Fruit fly (Drosophila melanogaster) whole organism, wandering third instar larva: ENCODE results near the gene CG5246.

Experiments used
- Abd-B ChIP-seq: fragments of >200 bp; optimal IDR thresholded peaks from 2 replicates; lab custom pipeline; 2017; ENCODE audit warnings: missing biosample characterization, missing genetic modification characterization
- CG9705 ChIP-seq: fragments of 200-800 bp; sonication (Bioruptor generic); optimal IDR thresholded peaks from 2 replicates; lab custom pipeline; 2018; ENCODE audit warnings: missing biosample characterization, mild to moderate bottlenecking, missing genetic modification characterization
- CrebA ChIP-seq: fragments of 200-800 bp; sonication (Bioruptor generic); optimal IDR thresholded peaks from 2 replicates; lab custom pipeline; 2016; ENCODE audit warnings: missing biosample characterization, mild to moderate bottlenecking, missing genetic modification characterization, borderline replicate concordance
- Dfd ChIP-seq: fragments of >200 bp; optimal IDR thresholded peaks from 2 replicates; lab custom pipeline; 2017; ENCODE audit warnings: missing biosample characterization, missing genetic modification characterization
- Dif ChIP-seq: fragments of 200-275, 200-300 bp; sonication (Bioruptor generic); optimal IDR thresholded peaks from 2 replicates; lab custom pipeline; 2018; ENCODE audit warnings: missing biosample characterization, missing genetic modification characterization; ENCODE audit not compliant: partially characterized antibody
- HLH106 ChIP-seq: fragments of 200-800 bp; optimal IDR thresholded peaks from 3 replicates; lab custom pipeline; 2019; ENCODE audit warnings: missing biosample characterization, mild to moderate bottlenecking, missing genetic modification characterization, moderate library complexity
- Hnf4 ChIP-seq: fragments of 200-800 bp; sonication (Bioruptor generic); optimal IDR thresholded peaks from 2 replicates; lab custom pipeline; 2016; ENCODE audit warnings: missing biosample characterization, mild to moderate bottlenecking, missing genetic modification characterization
- Hr83 ChIP-seq: fragments of 200-300 bp; sonication (Bioruptor generic); optimal IDR thresholded peaks from 2 replicates; lab custom pipeline; 2016; ENCODE audit warnings: missing biosample characterization, mild to moderate bottlenecking, missing genetic modification characterization, moderate library complexity; ENCODE audit not compliant: poor library complexity, severe bottlenecking
- Jra ChIP-seq: sonication (Bioruptor generic); optimal IDR thresholded peaks from 2 replicates; lab custom pipeline; 2016; ENCODE audit warnings: missing biosample characterization, missing genetic modification characterization
- Mio ChIP-seq: sonication (Bioruptor generic); optimal IDR thresholded peaks from 2 replicates; lab custom pipeline; 2016; ENCODE audit warnings: missing biosample characterization, missing genetic modification characterization
- Myc ChIP-seq: fragments of >200 bp; optimal IDR thresholded peaks from 2 replicates; lab custom pipeline; 2017
- N ChIP-seq: fragments of >200 bp; optimal IDR thresholded peaks from 2 replicates; lab custom pipeline; 2018; ENCODE audit warnings: missing biosample characterization, missing external identifiers, missing genetic modification characterization
- OdsH ChIP-seq: fragments of 200-800 bp; sonication (Bioruptor generic); optimal IDR thresholded peaks from 2 replicates; lab custom pipeline; 2016; ENCODE audit warnings: missing biosample characterization, mild to moderate bottlenecking, missing genetic modification characterization
- Rel ChIP-seq, 2 experiments: fragments of 200-800 bp; sonication (Bioruptor generic) in 1 of 2; optimal IDR thresholded peaks; 2 replicates in 1 of 2; 3 replicates in 1 of 2; lab custom pipeline; 2016 to 2019; ENCODE audit warnings: mild to moderate bottlenecking in 2 of 2, missing biosample characterization in 2 of 2, missing genetic modification characterization in 2 of 2, moderate library complexity in 1 of 2
- Vsx2 ChIP-seq: fragments of 200-300, 225-300 bp; sonication (Bioruptor generic); optimal IDR thresholded peaks from 2 replicates; lab custom pipeline; 2018; ENCODE audit warnings: missing biosample characterization, missing genetic modification characterization; ENCODE audit not compliant: partially characterized antibody
- br ChIP-seq: fragments of 200-800 bp; sonication (Bioruptor generic); optimal IDR thresholded peaks from 2 replicates; lab custom pipeline; 2016; ENCODE audit warnings: missing biosample characterization, missing genetic modification characterization
- brk ChIP-seq: fragments of 200-800 bp; sonication (Bioruptor generic); optimal IDR thresholded peaks from 2 replicates; lab custom pipeline; 2016; ENCODE audit warnings: missing biosample characterization, mild to moderate bottlenecking, missing genetic modification characterization
- dmrt93B ChIP-seq: fragments of 200-800 bp; sonication (Bioruptor generic); optimal IDR thresholded peaks from 2 replicates; lab custom pipeline; 2018; ENCODE audit warnings: missing biosample characterization, mild to moderate bottlenecking, missing genetic modification characterization
- dsf ChIP-seq: sonication (Bioruptor generic); optimal IDR thresholded peaks from 2 replicates; lab custom pipeline; 2016; ENCODE audit warnings: missing biosample characterization, missing genetic modification characterization, borderline replicate concordance
- ey ChIP-seq: fragments of 200-800 bp; sonication (Bioruptor generic); optimal IDR thresholded peaks from 2 replicates; lab custom pipeline; 2016; ENCODE audit warnings: missing biosample characterization, missing genetic modification characterization
- foxo ChIP-seq, 2 experiments: fragments of 200-800 bp; sonication (Bioruptor generic); optimal IDR thresholded peaks; 2 replicates in 1 of 2; 3 replicates in 1 of 2; lab custom pipeline; 2016 to 2017; ENCODE audit warnings: missing biosample characterization in 2 of 2, missing genetic modification characterization in 2 of 2
- fru ChIP-seq: fragments of 200-800 bp; sonication (Bioruptor generic); optimal IDR thresholded peaks from 3 replicates; lab custom pipeline; 2016; ENCODE audit warnings: missing biosample characterization, mild to moderate bottlenecking, missing genetic modification characterization
- h ChIP-seq: fragments of 200-800 bp; sonication (Bioruptor generic); optimal IDR thresholded peaks from 3 replicates; lab custom pipeline; 2016; ENCODE audit warnings: missing biosample characterization, mild to moderate bottlenecking, missing genetic modification characterization
- jim ChIP-seq: fragments of 175-275, 200-325 bp; sonication (Bioruptor generic); optimal IDR thresholded peaks from 2 replicates; lab custom pipeline; 2016; ENCODE audit warnings: missing biosample characterization, mild to moderate bottlenecking, missing genetic modification characterization
- lola ChIP-seq: fragments of >200 bp; optimal IDR thresholded peaks from 2 replicates; lab custom pipeline; 2017; ENCODE audit warnings: missing biosample characterization, missing genetic modification characterization
- pan ChIP-seq: fragments of >200 bp; optimal IDR thresholded peaks from 2 replicates; lab custom pipeline; 2017
- psq ChIP-seq: fragments of 200-800 bp; sonication (Bioruptor generic); optimal IDR thresholded peaks from 3 replicates; lab custom pipeline; 2017; ENCODE audit warnings: missing biosample characterization, mild to moderate bottlenecking, missing genetic modification characterization, moderate library complexity
- rgr ChIP-seq: fragments of 200-800 bp; sonication (Bioruptor generic); optimal IDR thresholded peaks from 3 replicates; lab custom pipeline; 2016; ENCODE audit warnings: missing biosample characterization, mild to moderate bottlenecking, missing genetic modification characterization
- sage ChIP-seq: fragments of 200-800 bp; sonication (Bioruptor generic); optimal IDR thresholded peaks from 2 replicates; lab custom pipeline; 2016; ENCODE audit warnings: missing biosample characterization, mild to moderate bottlenecking, missing genetic modification characterization
- tai ChIP-seq: sonication (Bioruptor generic); optimal IDR thresholded peaks from 2 replicates; lab custom pipeline; 2016; ENCODE audit warnings: missing biosample characterization, missing genetic modification characterization
- usp ChIP-seq: fragments of >200 bp; optimal IDR thresholded peaks from 2 replicates; lab custom pipeline; 2017; ENCODE audit warnings: missing biosample characterization, missing genetic modification characterization
- woc ChIP-seq: sonication (Bioruptor generic); optimal IDR thresholded peaks from 2 replicates; lab custom pipeline; 2016; ENCODE audit warnings: missing biosample characterization, mild to moderate bottlenecking, missing genetic modification characterization

The CG5246 gene

dm6 chr3R:17135747-17136146 is at the start of gene CG5246:
Gene CG5246, plus strand, starts transcription at chr3R:17136111.
- TF ChIP-seq h (GFP tag; lab: Kevin White, UChicago) (peak; percentile 49), N (GFP tag; lab: Kevin White, UChicago) (no peak), Rel (GFP tag; optimal IDR thresholded peaks at IDR 0.05; lab: Kevin White, UChicago) (no peak), Rel (tag; optimal IDR thresholded peaks at IDR 0.05; lab: Kevin White, UChicago) (peak; percentile 68)
- TF ChIP-seq, all 38 proteins: peak for 2

- TF ChIP-seq Abd-B (GFP tag; lab: Kevin White, UChicago) = no peak
- peak; percentile 32 for TF ChIP-seq Dif
- TF ChIP-seq Rel (GFP tag; optimal IDR thresholded peaks at IDR 0.05; lab: Kevin White, UChicago) = no peak
- peak; percentile 83 for TF ChIP-seq Rel (tag; optimal IDR thresholded peaks at IDR 0.05; lab: Kevin White, UChicago)
- TF ChIP-seq, all 38 proteins: peak for 2
Observed at dm6 chr3R:17087977-17088618, 47.8 kb upstream of the CG5246 start, which contains the start of gene cal1. Gene cal1, plus strand, starts transcription at chr3R:17088280.

- TF ChIP-seq dsf = no peak
- peak; percentile 58 for TF ChIP-seq Myc (lab: Kevin White, UChicago)
Observed at dm6 chr3R:17108881-17109280, 27.0 kb upstream of the CG5246 start.

DNA sequence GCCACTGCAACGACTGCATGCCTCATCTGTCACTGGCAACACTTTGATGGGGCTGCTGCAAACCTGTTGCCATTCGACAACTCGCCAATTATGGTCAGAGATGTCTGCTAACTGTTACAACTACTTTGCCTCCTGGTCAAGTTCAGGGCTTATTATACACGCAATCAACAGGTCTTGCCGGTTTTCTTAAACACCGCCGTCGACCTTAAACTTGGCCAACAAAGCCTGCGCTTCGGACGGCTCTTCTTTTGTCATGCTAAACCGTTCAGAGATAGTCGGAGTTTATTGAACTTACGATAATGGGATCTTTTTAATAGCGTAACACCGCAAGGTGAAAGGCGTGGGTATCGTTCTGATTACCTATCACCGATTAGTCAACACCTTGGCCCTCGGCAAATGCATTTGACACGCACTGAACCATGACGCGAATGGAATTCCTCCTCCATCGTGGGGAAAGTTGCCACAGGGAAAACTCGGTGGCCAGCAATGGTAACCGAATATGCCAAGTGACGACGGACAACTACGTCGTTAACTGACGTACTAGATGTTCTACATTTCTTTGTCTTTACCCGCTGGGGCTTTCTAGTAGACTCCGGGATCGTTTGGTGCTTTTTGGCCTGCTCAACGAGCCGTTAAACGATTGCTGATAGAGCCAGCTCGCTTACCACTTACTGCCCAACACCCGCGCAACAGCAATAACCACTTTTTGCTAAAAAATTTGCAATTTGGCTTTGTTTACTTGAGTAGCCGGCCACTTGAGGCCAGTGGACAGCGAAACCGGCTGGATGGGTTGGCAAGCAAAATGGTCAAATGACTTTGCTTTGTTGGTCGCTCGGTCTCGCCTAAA is 24.8 kb upstream of the CG5246 start:
- TF ChIP-seq Vsx2 (peak; percentile 35), psq (GFP tag; lab: Kevin White, UChicago) (no peak), lola (GFP tag; lab: Kevin White, UChicago) (no peak), h (GFP tag; lab: Kevin White, UChicago) (peak; percentile 58), br (GFP tag; lab: Kevin White, UChicago) (no peak), CG9705 (GFP tag; lab: Kevin White, UChicago) (no peak), CrebA (GFP tag; lab: Kevin White, UChicago) (no peak), N (GFP tag; lab: Kevin White, UChicago) (no peak), Rel (GFP tag; optimal IDR thresholded peaks at IDR 0.05; lab: Kevin White, UChicago) (no peak), Rel (tag; optimal IDR thresholded peaks at IDR 0.05; lab: Kevin White, UChicago) (peak; percentile 62), tai (GFP tag; lab: Kevin White, UChicago) (no peak), Mio (GFP tag; lab: Kevin White, UChicago) (no peak), dmrt93B (GFP tag; lab: Kevin White, UChicago) (no peak), Abd-B (GFP tag; lab: Kevin White, UChicago) (no peak), foxo (GFP tag; optimal IDR thresholded peaks at IDR 0.05; lab: Kevin White, UChicago) (no peak)

- TF ChIP-seq brk (GFP tag; lab: Kevin White, UChicago) (peak; percentile 24), Vsx2 (no peak), Hnf4 (GFP tag; lab: Kevin White, UChicago) (peak; percentile 3), Abd-B (GFP tag; lab: Kevin White, UChicago) (no peak), CrebA (GFP tag; lab: Kevin White, UChicago) (no peak), sage (GFP tag; lab: Kevin White, UChicago) (peak; percentile 42), br (GFP tag; lab: Kevin White, UChicago) (no peak), h (GFP tag; lab: Kevin White, UChicago) (peak; percentile 40), lola (GFP tag; lab: Kevin White, UChicago) (no peak), Hr83 (GFP tag; lab: Kevin White, UChicago) (peak; percentile 61)
Observed at dm6 chr3R:17115668-17116067, 20.2 kb upstream of the CG5246 start.

DNA sequence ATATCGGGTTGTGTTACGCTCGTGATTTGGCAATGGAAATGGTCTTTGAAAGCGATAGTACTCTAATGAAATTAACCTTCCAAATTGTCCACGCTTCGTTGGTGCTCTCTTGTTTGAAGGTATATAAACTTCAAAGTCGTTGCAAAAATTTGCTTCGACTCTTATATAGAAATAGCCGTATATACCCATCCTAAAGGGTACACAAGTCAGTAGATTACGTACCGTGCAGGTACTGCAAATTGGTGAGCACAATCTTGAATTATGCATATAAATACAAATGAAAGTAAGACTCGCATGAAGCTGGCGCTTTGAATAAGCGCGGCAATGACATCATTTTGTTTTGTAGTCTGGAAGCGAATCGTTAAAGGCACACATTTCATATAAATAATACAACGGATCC is 19.7 kb upstream of the CG5246 start:
- TF ChIP-seq Rel (GFP tag; optimal IDR thresholded peaks at IDR 0.05; lab: Kevin White, UChicago) = no peak
- TF ChIP-seq Rel (tag; optimal IDR thresholded peaks at IDR 0.05; lab: Kevin White, UChicago) = no peak
- TF ChIP-seq pan (lab: Kevin White, UChicago) = no peak
- peak; percentile 2 for TF ChIP-seq tai (GFP tag; lab: Kevin White, UChicago)
- peak; percentile 14 for TF ChIP-seq HLH106 (tag; lab: Kevin White, UChicago)
- TF ChIP-seq Jra = no peak
- TF ChIP-seq fru = peak; percentile 58
- TF ChIP-seq ey = peak; percentile 62
- peak; percentile 22 for TF ChIP-seq h (GFP tag; lab: Kevin White, UChicago)
- peak; percentile 17 for TF ChIP-seq dmrt93B (GFP tag; lab: Kevin White, UChicago)
- TF ChIP-seq foxo (GFP tag; optimal IDR thresholded peaks at IDR 0.05; lab: Kevin White, UChicago) = peak in 1 of 2 experiments; percentile 68
- TF ChIP-seq brk (GFP tag; lab: Kevin White, UChicago) = no peak
- TF ChIP-seq CrebA (GFP tag; lab: Kevin White, UChicago) = no peak
- TF ChIP-seq woc (GFP tag; lab: Kevin White, UChicago) = peak; percentile 8
- TF ChIP-seq Hnf4 (GFP tag; lab: Kevin White, UChicago) = peak; percentile 17
- peak; percentile 47 for TF ChIP-seq Hr83 (GFP tag; lab: Kevin White, UChicago)
- no peak for TF ChIP-seq lola (GFP tag; lab: Kevin White, UChicago)
- no peak for TF ChIP-seq Dfd (GFP tag; lab: Kevin White, UChicago)
- TF ChIP-seq rgr (GFP tag; lab: Kevin White, UChicago) = peak; percentile 26
- peak; percentile 68 for TF ChIP-seq br (GFP tag; lab: Kevin White, UChicago)
- peak; percentile 28 for TF ChIP-seq OdsH (GFP tag; lab: Kevin White, UChicago)
- TF ChIP-seq jim (GFP tag; lab: Kevin White, UChicago) = no peak
- TF ChIP-seq usp (GFP tag; lab: Kevin White, UChicago) = no peak
- TF ChIP-seq Dif = no peak
